Worm (Caenorhabditis elegans) whole organism, L4 larva: ENCODE measurements around the gene suex-1.

Experiments
- F44E2.7 ChIP-seq: fragments of 200-800 bp; sonication (Bioruptor generic); IDR thresholded peaks from 2 replicates; pipeline ENCODE4 v2.1.2; 2022; ENCODE audit warnings: missing genetic modification characterization, missing compliant biosample characterization
- T20F7.1 ChIP-seq: fragments of 200-800 bp; sonication (Bioruptor generic); optimal IDR thresholded peaks from 2 replicates; lab custom pipeline; 2018; ENCODE audit warnings: mild to moderate bottlenecking, missing genetic modification characterization, missing compliant biosample characterization
- aly-2 ChIP-seq: sonication (generic microtip); optimal IDR thresholded peaks from 2 replicates; lab custom pipeline; 2018; ENCODE audit warnings: missing biosample characterization, missing genetic modification characterization
- ceh-82 ChIP-seq: sonication (generic microtip); optimal IDR thresholded peaks from 2 replicates; lab custom pipeline; 2017; ENCODE audit warnings: missing biosample characterization, missing genetic modification characterization
- lin-39 ChIP-seq: fragments of 150-350 bp; optimal IDR thresholded peaks from 2 replicates; lab custom pipeline; 2014; ENCODE audit warnings: missing biosample characterization, missing genetic modification reagents, missing genetic modification characterization
- mxl-2 ChIP-seq: fragments of 200-800 bp; sonication (Bioruptor generic); conservative IDR thresholded peaks from 2 replicates; pipeline ENCODE4 v1.3.6; 2022; ENCODE audit warnings: missing genetic modification reagents, missing genetic modification characterization, missing compliant biosample characterization
- nhr-11 ChIP-seq: fragments of 150-350 bp; optimal IDR thresholded peaks from 2 replicates; lab custom pipeline; 2014; ENCODE audit warnings: missing biosample characterization, missing genetic modification characterization
- nhr-28 ChIP-seq: fragments of 150-350 bp; optimal IDR thresholded peaks from 2 replicates; lab custom pipeline; 2014; ENCODE audit warnings: missing biosample characterization, missing genetic modification characterization
- nhr-77 ChIP-seq: fragments of 150-350 bp; optimal IDR thresholded peaks from 2 replicates; lab custom pipeline; 2014; ENCODE audit warnings: missing biosample characterization, missing genetic modification characterization
- rbr-2 ChIP-seq: sonication (generic microtip); optimal IDR thresholded peaks from 2 replicates; lab custom pipeline; 2016; ENCODE audit warnings: missing genotype, missing genetic modification characterization, missing compliant biosample characterization

ce11 chrII:5543476-5544144 is 45.6 kb upstream of the suex-1 start:
- TF ChIP-seq nhr-77 (peak; percentile 97), mxl-2 (peak; percentile 85; the same call in 1 of the 2 replicates), F44E2.7 (GFP tag; lab: Robert Waterston, UW) (0 out of 2 replicates have a peak, but pooled peaks have one; percentile 69), aly-2 (tag; lab: Kevin White, UChicago) (peak; percentile 87), T20F7.1 (GFP tag; lab: Kevin White, UChicago) (peak; percentile 92), nhr-28 (tag; lab: Kevin White, UChicago) (peak; percentile 95), lin-39 (peak; percentile 66), nhr-11 (tag; lab: Kevin White, UChicago) (peak; percentile 98), rbr-2 (tag; lab: Kevin White, UChicago) (peak; percentile 98), ceh-82 (no peak)
